Worm (Caenorhabditis elegans) whole organism, early embryonic: ENCODE results near the gene C27F2.10.

Experiments used
- B0310.2 ChIP-seq: sonication (generic microtip); optimal IDR thresholded peaks from 2 replicates; lab custom pipeline; 2016; ENCODE audit warnings: mild to moderate bottlenecking, missing genetic modification characterization, missing compliant biosample characterization
- F13C5.2 ChIP-seq: sonication (generic microtip); optimal IDR thresholded peaks from 2 replicates; lab custom pipeline; 2017; ENCODE audit warnings: mild to moderate bottlenecking, missing genetic modification characterization, inconsistent platforms, missing compliant biosample characterization
- aly-1 ChIP-seq: sonication (generic microtip); optimal IDR thresholded peaks from 2 replicates; lab custom pipeline; 2016; ENCODE audit warnings: missing genetic modification characterization, missing compliant biosample characterization
- ama-1 ChIP-seq: fragments of 150-350 bp; optimal IDR thresholded peaks from 2 replicates; lab custom pipeline; 2014
- ceh-13 ChIP-seq: fragments of 200-800 bp; sonication (Bioruptor generic); optimal IDR thresholded peaks from 2 replicates; lab custom pipeline; 2018; ENCODE audit warnings: mild to moderate bottlenecking, missing genetic modification characterization, missing compliant biosample characterization
- ceh-36 ChIP-seq: sonication (generic microtip); optimal IDR thresholded peaks from 2 replicates; lab custom pipeline; 2016; ENCODE audit warnings: missing genetic modification characterization, inconsistent platforms, missing compliant biosample characterization
- ets-7 ChIP-seq: sonication (generic microtip); optimal IDR thresholded peaks from 2 replicates; lab custom pipeline; 2016; ENCODE audit warnings: missing genotype, missing genetic modification characterization, missing compliant biosample characterization
- flt-1 ChIP-seq: fragments of 200-800 bp; sonication (Bioruptor generic); IDR thresholded peaks from 2 replicates; pipeline ENCODE4 v1.3.6; 2022; ENCODE audit warnings: missing genetic modification characterization, missing compliant biosample characterization
- hmbx-1 ChIP-seq: sonication (generic microtip); optimal IDR thresholded peaks from 2 replicates; lab custom pipeline; 2016; ENCODE audit warnings: mild to moderate bottlenecking, missing genetic modification characterization, missing compliant biosample characterization
- hmg-4 ChIP-seq: fragments of 200-800 bp; sonication (Bioruptor generic); optimal IDR thresholded peaks from 2 replicates; lab custom pipeline; 2018; ENCODE audit warnings: mild to moderate bottlenecking, missing genetic modification characterization, missing compliant biosample characterization
- hnd-1 ChIP-seq: sonication (generic microtip); optimal IDR thresholded peaks from 2 replicates; lab custom pipeline; 2016; ENCODE audit warnings: missing genetic modification characterization, missing compliant biosample characterization
- pes-1 ChIP-seq: fragments of 200-800 bp; sonication (Bioruptor generic); IDR thresholded peaks from 2 replicates; pipeline ENCODE4 v1.3.6; 2022; ENCODE audit warnings: missing genetic modification reagents, missing genetic modification characterization, missing compliant biosample characterization
- scrt-1 ChIP-seq: fragments of 200-800 bp; sonication (Bioruptor generic); IDR thresholded peaks from 2 replicates; pipeline ENCODE4 v1.3.6; 2022; ENCODE audit warnings: missing genetic modification characterization, missing compliant biosample characterization
- sea-1 ChIP-seq: fragments of 200-800 bp; sonication (Bioruptor generic); conservative IDR thresholded peaks from 2 replicates; pipeline ENCODE4 v1.3.6; 2022; ENCODE audit warnings: missing genetic modification characterization, missing compliant biosample characterization
- tbx-11 ChIP-seq: fragments of 200-800 bp; sonication (Bioruptor generic); IDR thresholded peaks from 2 replicates; pipeline ENCODE4 v1.3.6; 2022; ENCODE audit warnings: missing genetic modification characterization, missing compliant biosample characterization
- tbx-37 ChIP-seq: fragments of 200-800 bp; sonication (Bioruptor generic); conservative IDR thresholded peaks from 2 replicates; pipeline ENCODE4 v1.3.6; 2022; ENCODE audit warnings: missing genetic modification reagents, missing genetic modification characterization, missing compliant biosample characterization
- tra-4 ChIP-seq: sonication (generic microtip); optimal IDR thresholded peaks from 2 replicates; lab custom pipeline; 2017; ENCODE audit warnings: missing genetic modification characterization, missing compliant biosample characterization

Gene C27F2.10

DNA sequence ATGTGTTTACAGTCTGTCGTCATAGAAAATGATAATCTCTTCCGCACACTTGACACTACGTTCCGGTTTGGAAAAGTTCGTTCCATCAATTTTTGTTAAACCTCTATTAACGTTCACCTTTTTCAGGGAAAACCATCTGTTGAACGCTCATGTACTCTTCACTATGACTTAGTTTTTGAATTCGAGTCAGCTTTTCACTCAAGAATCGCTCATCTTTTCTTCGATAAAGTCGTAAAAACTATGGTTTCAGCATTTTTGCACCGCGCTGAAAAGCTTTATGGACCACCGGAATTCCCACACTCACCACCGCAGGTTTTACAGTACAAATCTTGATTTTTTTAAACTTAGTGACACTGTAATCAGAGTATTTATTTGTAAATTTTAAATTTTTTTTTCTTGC lies 36.9 kb upstream of the C27F2.10 start:
- TF ChIP-seq ama-1 (lab: Kevin White, UChicago) (no peak), tbx-11 (GFP tag; lab: Robert Waterston, UW) (no peak), ceh-36 (tag; lab: Kevin White, UChicago) (no peak), aly-1 (tag; lab: Kevin White, UChicago) (no peak), tra-4 (tag; lab: Kevin White, UChicago) (no peak), hmg-4 (GFP tag; lab: Kevin White, UChicago) (no peak), ets-7 (tag; lab: Kevin White, UChicago) (no peak), tbx-37 (GFP tag; lab: Robert Waterston, UW) (no peak), scrt-1 (no peak)

ce11 chrIII:5022964-5023363 lies 36.3 kb upstream of the C27F2.10 start, which contains the start of gene R144.13:
Gene R144.13, plus strand, starts transcription at chrIII:5023264.
- TF ChIP-seq hmg-4 (GFP tag; lab: Kevin White, UChicago): no peak
- no peak for TF ChIP-seq hmbx-1 (tag; lab: Kevin White, UChicago)
- no peak for TF ChIP-seq ceh-36 (tag; lab: Kevin White, UChicago)
- TF ChIP-seq aly-1 (tag; lab: Kevin White, UChicago): no peak
- no peak for TF ChIP-seq ceh-13
- TF ChIP-seq ama-1 (lab: Kevin White, UChicago): no peak
- no peak for TF ChIP-seq B0310.2 (tag; lab: Kevin White, UChicago)
- no peak for TF ChIP-seq sea-1 (GFP tag; lab: Robert Waterston, UW)
- TF ChIP-seq hnd-1 (tag; lab: Kevin White, UChicago): no peak

- TF ChIP-seq F13C5.2 (tag; lab: Kevin White, UChicago): no peak
- TF ChIP-seq B0310.2 (tag; lab: Kevin White, UChicago): no peak
- no peak for TF ChIP-seq ama-1 (lab: Kevin White, UChicago)
- no peak for TF ChIP-seq hmbx-1 (tag; lab: Kevin White, UChicago)
- TF ChIP-seq sea-1 (GFP tag; lab: Robert Waterston, UW): no peak
- TF ChIP-seq ets-7 (tag; lab: Kevin White, UChicago): no peak
- no peak for TF ChIP-seq ceh-36 (tag; lab: Kevin White, UChicago)
- TF ChIP-seq tra-4 (tag; lab: Kevin White, UChicago): no peak
- TF ChIP-seq tbx-11 (GFP tag; lab: Robert Waterston, UW): no peak
- no peak for TF ChIP-seq hmg-4 (GFP tag; lab: Kevin White, UChicago)
- TF ChIP-seq scrt-1: no peak
- no peak for TF ChIP-seq tbx-37 (GFP tag; lab: Robert Waterston, UW)
- no peak for TF ChIP-seq ceh-13
- TF ChIP-seq pes-1: no peak
- no peak for TF ChIP-seq flt-1 (GFP tag; lab: Robert Waterston, UW)
- no peak for TF ChIP-seq aly-1 (tag; lab: Kevin White, UChicago)
- TF ChIP-seq hnd-1 (tag; lab: Kevin White, UChicago): no peak
These were observed 35.0 kb upstream of the C27F2.10 start, which contains the start of gene R144.3 for ce11 chrIII:5021689-5022088. Gene R144.3, plus strand, starts transcription at chrIII:5021989.

- no peak for TF ChIP-seq ama-1 (lab: Kevin White, UChicago)
- TF ChIP-seq ets-7 (tag; lab: Kevin White, UChicago): no peak
- no peak for TF ChIP-seq hmbx-1 (tag; lab: Kevin White, UChicago)
- no peak for TF ChIP-seq ceh-36 (tag; lab: Kevin White, UChicago)
- TF ChIP-seq tra-4 (tag; lab: Kevin White, UChicago): no peak
- no peak for TF ChIP-seq hmg-4 (GFP tag; lab: Kevin White, UChicago)
- TF ChIP-seq hnd-1 (tag; lab: Kevin White, UChicago): no peak
- TF ChIP-seq scrt-1: no peak
- TF ChIP-seq tbx-37 (GFP tag; lab: Robert Waterston, UW): no peak
- TF ChIP-seq pes-1: no peak
- no peak for TF ChIP-seq tbx-11 (GFP tag; lab: Robert Waterston, UW)
- no peak for TF ChIP-seq aly-1 (tag; lab: Kevin White, UChicago)
- no peak for TF ChIP-seq ceh-13
- TF ChIP-seq B0310.2 (tag; lab: Kevin White, UChicago): no peak
- TF ChIP-seq sea-1 (GFP tag; lab: Robert Waterston, UW): no peak
- TF ChIP-seq flt-1 (GFP tag; lab: Robert Waterston, UW): no peak
- no peak for TF ChIP-seq F13C5.2 (tag; lab: Kevin White, UChicago)
These were observed 34.2 kb upstream of the C27F2.10 start, which contains the start of gene mdt-11 for ce11 chrIII:5020924-5021323. Gene mdt-11, plus strand, starts transcription at chrIII:5021224.

DNA sequence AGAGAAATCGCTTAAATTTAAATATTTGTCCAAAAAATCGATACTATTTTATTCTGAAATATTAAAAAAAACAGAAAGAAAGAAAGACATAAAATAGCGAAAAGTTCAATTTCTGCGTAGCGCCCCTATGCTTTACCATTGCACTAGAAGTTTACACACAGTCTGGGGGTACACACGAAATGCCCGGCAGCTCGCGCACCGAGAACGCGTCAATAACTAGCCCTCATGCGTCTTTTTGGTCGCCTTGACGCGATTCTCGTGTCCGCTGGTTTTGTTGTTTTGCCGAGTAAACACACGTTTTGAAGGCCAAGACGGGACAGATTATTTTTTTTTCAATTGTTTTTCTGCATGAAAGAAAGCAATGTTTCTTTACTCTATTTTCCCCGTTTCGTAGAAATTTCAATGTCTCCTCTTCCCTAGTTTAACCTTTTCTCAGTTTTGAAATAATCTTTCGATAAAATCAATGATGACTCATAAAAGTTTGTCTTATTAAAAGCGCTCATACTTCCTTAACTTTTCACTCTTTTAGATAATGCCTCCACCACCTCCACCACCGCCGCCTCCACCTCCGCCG lies 31.5 kb upstream of the C27F2.10 start, which contains the start of gene wip-1:
Gene wip-1, plus strand, starts transcription at position 524 of the 574 bp plus-strand sequence.
- peak; percentile 77 for TF ChIP-seq pes-1
- TF ChIP-seq hnd-1 (tag; lab: Kevin White, UChicago): no peak
- TF ChIP-seq tra-4 (tag; lab: Kevin White, UChicago): peak; percentile 65
- 0 out of 2 replicates have a peak, but pooled peaks have one; percentile 35 for TF ChIP-seq sea-1 (GFP tag; lab: Robert Waterston, UW)
- TF ChIP-seq tbx-37 (GFP tag; lab: Robert Waterston, UW): peak; percentile 67; the same call in 1 of the 2 replicates
- peak; percentile 22 for TF ChIP-seq ceh-13
- peak; percentile 75 for TF ChIP-seq flt-1 (GFP tag; lab: Robert Waterston, UW)
- TF ChIP-seq hmg-4 (GFP tag; lab: Kevin White, UChicago): peak; percentile 95
- no peak for TF ChIP-seq ama-1 (lab: Kevin White, UChicago)
- peak; percentile 93 for TF ChIP-seq F13C5.2 (tag; lab: Kevin White, UChicago)
- TF ChIP-seq scrt-1: peak; percentile 65
- peak; percentile 67 for TF ChIP-seq tbx-11 (GFP tag; lab: Robert Waterston, UW)
- no peak for TF ChIP-seq hmbx-1 (tag; lab: Kevin White, UChicago)
- TF ChIP-seq aly-1 (tag; lab: Kevin White, UChicago): peak; percentile 56
- peak; percentile 44 for TF ChIP-seq ets-7 (tag; lab: Kevin White, UChicago)
- no peak for TF ChIP-seq B0310.2 (tag; lab: Kevin White, UChicago)

- TF ChIP-seq ceh-13 (no peak), tra-4 (tag; lab: Kevin White, UChicago) (no peak), hmbx-1 (tag; lab: Kevin White, UChicago) (no peak), hmg-4 (GFP tag; lab: Kevin White, UChicago) (no peak), hnd-1 (tag; lab: Kevin White, UChicago) (no peak), scrt-1 (no peak), flt-1 (GFP tag; lab: Robert Waterston, UW) (no peak), pes-1 (no peak), F13C5.2 (tag; lab: Kevin White, UChicago) (no peak), tbx-11 (GFP tag; lab: Robert Waterston, UW) (no peak)
These were observed 30.9 kb upstream of the C27F2.10 start, which contains the start of gene larp-1 for ce11 chrIII:5017550-5017949. Gene larp-1, minus strand, starts transcription at chrIII:5017650.
